Worm (Caenorhabditis elegans): Measurements from ENCODE around the gene flh-1.
A peak's percentile ranks its signal among the peaks of the same experiment; 100 is the strongest.
"Not testable (repeated sequence)": the region's sequence is repeated elsewhere in the genome, so short reads cannot be mapped to it uniquely, and the experiment has no call there.

The flh-1 gene

DNA sequence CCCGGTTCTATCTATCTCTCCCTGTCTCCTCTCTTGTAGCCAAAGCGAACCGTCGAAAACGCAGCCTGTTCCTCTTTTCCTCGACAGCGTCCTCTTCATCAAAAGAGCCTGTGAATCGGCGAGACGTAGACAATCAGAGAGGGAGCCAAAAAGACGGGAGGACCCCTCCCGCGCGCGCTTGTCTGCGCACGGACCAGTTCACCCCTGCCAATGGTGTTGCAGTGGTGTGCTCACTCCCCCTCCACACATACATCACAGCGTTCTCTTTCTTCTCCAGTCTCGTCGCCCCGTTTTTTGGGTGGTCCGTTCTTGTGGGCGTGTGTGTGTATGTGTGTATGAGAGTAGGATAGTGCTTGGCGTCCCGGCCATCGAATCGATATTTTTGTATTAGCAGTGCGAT is 4.8 kb upstream of the flh-1 start:
- no peak for TF ChIP-seq him-1 (tag; optimal IDR thresholded peaks at IDR 0.05)
- TF ChIP-seq W03F9.2 (tag; optimal IDR thresholded peaks at IDR 0.05) = no peak
- TF ChIP-seq dao-5 (tag; optimal IDR thresholded peaks at IDR 0.05) = no peak

- TF ChIP-seq dao-5 (tag; optimal IDR thresholded peaks at IDR 0.05) = no peak
- TF ChIP-seq W03F9.2 (tag; optimal IDR thresholded peaks at IDR 0.05) = no peak
- no peak for TF ChIP-seq him-1 (tag; optimal IDR thresholded peaks at IDR 0.05)
Observed at ce11 chrIV:9267581-9267980, 3.5 kb upstream of the flh-1 start.

DNA sequence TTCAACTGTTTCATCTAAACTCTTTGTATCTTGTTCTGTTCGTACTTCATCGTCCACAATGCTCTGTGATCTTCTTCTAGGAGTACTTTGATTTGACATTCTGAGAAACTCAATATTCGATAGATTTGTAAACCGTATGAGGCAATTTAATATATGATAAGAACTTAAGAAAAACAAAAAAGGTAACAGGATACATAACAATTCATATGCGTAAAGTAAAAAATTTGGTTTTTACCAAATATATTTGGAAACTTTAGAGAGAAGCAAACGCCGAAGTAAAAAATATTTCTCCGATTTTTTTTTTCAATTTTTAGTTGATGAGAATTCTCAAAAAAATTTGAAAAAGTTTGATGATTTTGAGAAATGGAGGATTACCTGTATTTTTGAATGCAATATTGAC is 2.4 kb upstream of the flh-1 start, which contains the start of gene Y11D7A.19:
TSS of gene Y11D7A.19 (minus strand) at position 101 of the 400 bp plus-strand sequence.
- no peak for TF ChIP-seq him-1 (tag; optimal IDR thresholded peaks at IDR 0.05)
- TF ChIP-seq dao-5 (tag; optimal IDR thresholded peaks at IDR 0.05) = no peak
- TF ChIP-seq W03F9.2 (tag; optimal IDR thresholded peaks at IDR 0.05) = no peak

DNA sequence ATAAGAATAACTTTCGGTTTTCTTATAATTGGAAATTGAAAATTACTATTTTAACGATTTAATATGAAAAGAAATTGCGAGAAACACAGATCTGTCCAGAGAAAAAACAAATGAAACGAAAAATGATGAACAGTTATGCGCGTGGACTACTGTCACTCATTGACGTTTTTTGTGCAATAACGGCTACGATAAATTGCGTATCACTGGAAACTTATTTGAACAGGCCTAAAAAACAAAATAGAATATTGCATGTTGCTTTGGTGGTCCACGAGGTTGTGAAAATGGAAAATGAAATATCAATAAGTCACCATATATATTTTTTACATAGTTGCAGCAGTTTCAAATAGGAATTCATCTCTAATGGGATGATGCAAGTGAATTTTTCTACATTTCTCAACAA is 443 bp upstream of the flh-1 start:
- TF ChIP-seq dao-5 (tag; optimal IDR thresholded peaks at IDR 0.05) (no peak), W03F9.2 (tag; optimal IDR thresholded peaks at IDR 0.05) (no peak)

- TF ChIP-seq him-1 (tag; optimal IDR thresholded peaks at IDR 0.05) (no peak), W03F9.2 (tag; optimal IDR thresholded peaks at IDR 0.05) (no peak), dao-5 (tag; optimal IDR thresholded peaks at IDR 0.05) (no peak)
Observed at ce11 chrIV:9262295-9262694, 1.8 kb downstream of the flh-1 start.

DNA sequence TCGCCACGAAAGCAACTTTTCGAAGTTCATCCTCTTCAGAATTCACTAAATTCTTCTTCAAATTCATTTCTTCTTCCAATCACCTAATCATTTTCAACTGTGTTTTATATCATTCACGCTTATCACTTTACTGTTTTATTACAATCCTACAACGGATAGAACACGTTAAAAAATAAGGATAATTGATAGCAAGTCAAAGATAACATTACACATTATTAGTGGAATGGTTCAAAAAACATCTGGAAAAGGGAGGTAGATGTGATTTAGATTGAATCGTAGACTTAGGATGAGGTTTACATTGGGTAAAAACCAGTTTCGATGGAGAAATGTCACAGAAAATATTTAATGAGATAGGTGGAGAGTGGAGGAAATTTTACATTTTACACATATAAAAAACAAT is 2.4 kb downstream of the flh-1 start, which contains the start of gene col-120:
TSS of gene col-120 (minus strand) at position 101 of the 400 bp plus-strand sequence.
- TF ChIP-seq W03F9.2 (tag; optimal IDR thresholded peaks at IDR 0.05) (no peak), dao-5 (tag; optimal IDR thresholded peaks at IDR 0.05) (no peak), him-1 (tag; optimal IDR thresholded peaks at IDR 0.05) (no peak)

DNA sequence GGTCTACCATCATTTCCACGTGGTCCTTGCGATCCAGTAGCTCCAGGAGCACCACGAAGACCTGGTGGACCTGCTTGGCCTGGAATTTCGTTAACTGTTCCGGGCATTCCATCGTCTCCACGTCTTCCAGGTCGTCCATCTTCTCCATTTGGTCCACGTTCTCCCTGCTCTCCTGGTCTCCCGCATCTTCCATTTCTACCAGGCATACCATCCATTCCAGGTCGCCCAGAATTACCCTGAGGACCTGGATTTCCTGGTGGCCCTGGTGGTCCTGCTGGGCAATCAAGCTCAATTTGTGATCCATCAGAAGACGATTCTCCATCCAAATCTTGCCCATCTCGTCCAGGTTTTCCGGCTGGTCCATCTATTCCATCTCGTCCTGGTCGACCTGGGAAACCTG is 3.2 kb downstream of the flh-1 start:
- no peak for TF ChIP-seq dao-5 (tag; optimal IDR thresholded peaks at IDR 0.05)
- TF ChIP-seq him-1 (tag; optimal IDR thresholded peaks at IDR 0.05) = no peak
- no peak for TF ChIP-seq W03F9.2 (tag; optimal IDR thresholded peaks at IDR 0.05)

DNA sequence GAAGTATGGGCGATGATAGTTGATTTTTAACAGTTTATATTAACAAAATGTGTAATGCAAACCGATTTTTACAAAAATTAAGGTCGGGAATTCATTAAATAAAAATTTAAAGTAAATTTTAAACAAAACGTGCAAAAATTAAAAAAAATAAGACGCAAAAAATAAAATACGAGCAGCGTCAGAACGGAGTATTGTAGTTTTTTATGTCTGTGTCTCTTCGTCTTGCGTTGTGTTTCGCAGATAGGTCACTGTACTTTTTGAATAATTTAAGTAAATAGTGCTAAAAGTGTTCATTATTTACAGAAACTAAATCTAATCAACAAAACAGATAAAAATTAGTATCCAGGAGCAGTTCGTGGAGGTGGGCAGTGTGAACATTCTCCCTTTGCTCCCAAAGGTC is 3.7 kb downstream of the flh-1 start:
- TF ChIP-seq him-1 (tag; optimal IDR thresholded peaks at IDR 0.05) (no peak), W03F9.2 (tag; optimal IDR thresholded peaks at IDR 0.05) (peak; percentile 17), dao-5 (tag; optimal IDR thresholded peaks at IDR 0.05) (no peak)

DNA sequence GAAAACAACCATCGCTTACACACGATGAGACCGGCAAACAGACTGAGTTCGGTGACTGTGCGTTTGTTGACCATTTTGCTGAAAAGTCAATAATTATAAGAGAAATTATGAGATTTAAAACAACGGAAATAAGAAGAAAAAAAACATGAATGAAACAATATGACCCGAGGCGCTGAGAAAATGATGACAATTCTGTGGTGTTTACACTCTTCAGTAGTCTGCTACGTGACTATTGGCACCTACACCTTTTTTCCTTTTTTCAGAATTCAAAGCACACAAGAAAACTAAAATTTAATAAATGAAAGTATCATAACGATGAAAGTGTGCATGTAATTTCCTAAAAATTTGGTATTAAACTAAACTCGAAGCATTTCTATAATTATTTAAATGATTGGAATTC is 4.4 kb downstream of the flh-1 start, which contains the start of gene Y11D7A.10:
TSS of gene Y11D7A.10 (minus strand) at position 82 of the 400 bp plus-strand sequence.
- TF ChIP-seq W03F9.2 (tag; optimal IDR thresholded peaks at IDR 0.05) (no peak), dao-5 (tag; optimal IDR thresholded peaks at IDR 0.05) (no peak), him-1 (tag; optimal IDR thresholded peaks at IDR 0.05) (no peak)

ce11 chrIV:9258547-9258946 is 5.5 kb downstream of the flh-1 start:
- no peak for TF ChIP-seq dao-5 (tag; optimal IDR thresholded peaks at IDR 0.05)
- TF ChIP-seq him-1 (tag; optimal IDR thresholded peaks at IDR 0.05) = no peak
- TF ChIP-seq W03F9.2 (tag; optimal IDR thresholded peaks at IDR 0.05) = no peak

DNA sequence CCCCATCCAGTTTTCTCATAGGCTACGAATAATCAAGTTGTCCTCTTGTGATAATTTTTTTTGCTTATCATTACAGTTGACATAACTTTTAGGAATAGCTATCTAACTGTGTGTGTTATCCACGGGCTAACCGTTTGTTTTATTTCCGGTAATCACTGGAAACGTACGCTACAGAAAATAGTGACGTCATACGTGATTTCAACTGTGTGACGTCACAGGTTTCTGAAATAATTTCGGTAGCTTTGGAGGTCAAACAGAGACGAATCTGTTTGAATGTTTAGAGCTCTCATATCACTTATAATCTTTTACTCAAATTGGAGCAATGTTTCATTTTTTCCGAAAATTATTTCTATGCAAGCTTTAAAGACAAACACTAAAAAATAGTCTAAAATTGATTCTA is 7.2 kb downstream of the flh-1 start:
- TF ChIP-seq him-1 (tag; optimal IDR thresholded peaks at IDR 0.05) (no peak), dao-5 (tag; optimal IDR thresholded peaks at IDR 0.05) (no peak), W03F9.2 (tag; optimal IDR thresholded peaks at IDR 0.05) (no peak)

DNA sequence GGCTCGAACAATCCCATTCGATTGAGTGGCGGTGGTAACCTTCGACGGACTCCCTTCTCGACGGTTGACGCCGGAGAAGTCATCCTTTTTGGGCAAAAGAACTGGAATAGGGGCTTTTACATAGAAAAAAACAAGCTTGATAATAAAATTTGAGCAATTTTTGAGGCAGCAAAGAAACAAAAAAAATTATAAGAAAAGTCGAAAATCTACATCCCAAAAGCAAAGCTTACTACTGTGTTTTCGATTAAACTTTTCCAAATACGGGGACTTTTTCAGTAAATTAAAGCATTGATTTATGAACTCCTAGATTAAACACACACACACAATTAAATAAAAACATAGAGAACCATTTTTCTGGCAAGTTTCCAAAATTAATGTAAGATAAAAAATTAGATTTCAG is 8.1 kb downstream of the flh-1 start, which contains the start of gene Y11D7A.9:
TSS of gene Y11D7A.9 (minus strand) at position 101 of the 400 bp plus-strand sequence.
- TF ChIP-seq him-1 (tag; optimal IDR thresholded peaks at IDR 0.05) (no peak), dao-5 (tag; optimal IDR thresholded peaks at IDR 0.05) (no peak), W03F9.2 (tag; optimal IDR thresholded peaks at IDR 0.05) (no peak)

DNA sequence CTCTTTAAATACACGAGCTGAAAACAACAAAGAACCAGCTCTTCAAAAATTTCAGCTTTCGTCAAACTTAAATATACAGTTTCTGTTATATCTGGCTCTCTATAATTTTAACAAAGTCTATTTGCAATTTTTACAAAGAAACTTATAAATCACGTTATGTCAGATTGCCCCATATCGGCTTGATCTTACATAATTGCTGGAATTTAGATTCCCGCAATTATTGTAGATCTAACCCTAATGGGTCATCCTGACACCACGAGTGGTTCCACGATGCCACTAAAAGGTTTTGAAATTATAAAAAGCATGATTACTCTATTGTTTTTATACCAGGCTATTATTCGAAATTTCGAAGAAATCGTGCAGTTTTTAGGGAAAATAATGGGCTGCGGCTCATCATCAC is 13.0 kb downstream of the flh-1 start, which contains the start of gene Y11D7A.8:
TSS of gene Y11D7A.8 (plus strand) at position 301 of the 400 bp plus-strand sequence.
- TF ChIP-seq him-1 (tag; optimal IDR thresholded peaks at IDR 0.05) (no peak), dao-5 (tag; optimal IDR thresholded peaks at IDR 0.05) (no peak), W03F9.2 (tag; optimal IDR thresholded peaks at IDR 0.05) (no peak)

DNA sequence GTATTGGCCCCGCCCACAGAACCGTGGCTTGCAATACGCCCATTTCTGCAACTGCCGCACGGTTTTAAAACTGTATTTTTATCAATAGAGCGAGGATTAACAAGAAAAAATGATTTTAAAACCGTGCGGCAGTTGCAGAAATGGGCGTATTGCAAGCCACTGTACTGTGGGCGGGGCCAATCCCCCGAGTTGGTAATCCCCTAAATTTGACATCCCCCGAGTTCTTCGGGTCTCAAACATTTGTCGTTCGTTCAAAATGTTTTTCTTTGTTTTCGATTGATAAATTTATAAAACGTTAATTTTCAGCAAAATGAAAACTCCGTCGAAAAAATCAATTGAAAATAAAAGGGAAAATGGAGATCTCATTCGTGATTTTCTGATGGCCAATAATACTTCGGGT is 14.9 kb downstream of the flh-1 start, which contains the start of gene Y11D7A.7:
TSS of gene Y11D7A.7 (plus strand) at position 301 of the 400 bp plus-strand sequence.
- not testable (repeated sequence) for TF ChIP-seq dao-5, him-1, W03F9.2 (tag; optimal IDR thresholded peaks at IDR 0.05)

ce11 chrIV:9245423-9245822 is 18.6 kb downstream of the flh-1 start, which contains the start of gene Y11D7A.5:
Gene Y11D7A.5, minus strand, starts transcription at chrIV:9245523.
- TF ChIP-seq him-1 (tag; optimal IDR thresholded peaks at IDR 0.05) (no peak), W03F9.2 (tag; optimal IDR thresholded peaks at IDR 0.05) (no peak), dao-5 (tag; optimal IDR thresholded peaks at IDR 0.05) (no peak)
